1 fruit fly cellular context compared by ENCODE assay signal in genomic region chr3R:30046029-30047001, dm6.
TF ChIP-seq lines count a peak whose summit lies in the region.

RpL32 (minus strand) TSS chr3R:30046161.
CG7943 (plus strand) TSS chr3R:30046470.

TF ChIP-seq in whole organism, embryonic, 481 proteins besides CTCF, POLR2A, EP300 and RAD21 (continued from another document and continues in another):
- TF ChIP-seq CG32532 (GFP tag; IDR thresholded peaks at IDR 0.05; lab: Robert Waterston, UW) (peak; percentile 96), Fer1 (GFP tag; optimal IDR thresholded peaks at IDR 0.05; lab: Kevin White, UChicago) (peak; percentile 95), toy (GFP tag; IDR thresholded peaks at IDR 0.05; lab: Robert Waterston, UW) (peak; percentile 87), dimm (GFP tag; IDR thresholded peaks at IDR 0.05; lab: Robert Waterston, UW) (peak; percentile 86), CG11560 (tag; IDR thresholded peaks at IDR 0.05; lab: Robert Waterston, UW) (peak; percentile 84), pros (GFP tag; optimal IDR thresholded peaks at IDR 0.05; lab: Kevin White, UChicago) (peak; percentile 54), bsh (GFP tag; optimal IDR thresholded peaks at IDR 0.05; lab: Kevin White, UChicago) (peak in 1 of 2 experiments; percentile 84), Poxn (GFP tag; IDR thresholded peaks at IDR 0.05; lab: Robert Waterston, UW) (peak; percentile 85), CG1603 (tag; optimal IDR thresholded peaks at IDR 0.05; lab: Kevin White, UChicago) (peak; percentile 96), Sry-δ (GFP tag; optimal IDR thresholded peaks at IDR 0.05; lab: Kevin White, UChicago) (peak; percentile 100), CG32772 (GFP tag; IDR thresholded peaks at IDR 0.05; lab: Robert Waterston, UW) (peak; percentile 94), Blimp-1 (GFP tag; optimal IDR thresholded peaks at IDR 0.05; lab: Kevin White, UChicago) (peak; percentile 88), Scr (GFP tag; IDR thresholded peaks at IDR 0.05; lab: Robert Waterston, UW; ENCODE audit: partially characterized antibody) (peak; percentile 100), onecut (GFP tag; IDR thresholded peaks at IDR 0.05; lab: Robert Waterston, UW) (peak; percentile 90), Chrac-16 (GFP tag; optimal IDR thresholded peaks at IDR 0.05; lab: Kevin White, UChicago) (peak; percentile 81), tap (tag; optimal IDR thresholded peaks at IDR 0.05; lab: Kevin White, UChicago) (peak; percentile 89), dm (GFP tag; optimal IDR thresholded peaks at IDR 0.05; lab: Kevin White, UChicago) (peak; percentile 97), ara (GFP tag; IDR thresholded peaks at IDR 0.05; lab: Robert Waterston, UW) (peak; percentile 90), sna (GFP tag; IDR thresholded peaks at IDR 0.05; lab: Robert Waterston, UW; ENCODE audit: partially characterized antibody) (peak; percentile 100), CG6272 (GFP tag; IDR thresholded peaks at IDR 0.05; lab: Robert Waterston, UW) (peak; percentile 95), bowl (GFP tag; IDR thresholded peaks at IDR 0.05; lab: Robert Waterston, UW) (peak; percentile 89), CG15514 (GFP tag; optimal IDR thresholded peaks at IDR 0.05; lab: Kevin White, UChicago) (peak; percentile 94), Hmx (GFP tag; optimal IDR thresholded peaks at IDR 0.05; lab: Kevin White, UChicago) (peak; percentile 86), ewg (GFP tag; optimal IDR thresholded peaks at IDR 0.05; lab: Kevin White, UChicago) (peak; percentile 80), CG2199 (GFP tag; IDR thresholded peaks at IDR 0.05; lab: Robert Waterston, UW) (peak; percentile 79; the same call in 2 of the 3 replicates), slou (GFP tag; optimal IDR thresholded peaks at IDR 0.05; lab: Kevin White, UChicago) (peak; percentile 95), Sry-β (GFP tag; optimal IDR thresholded peaks at IDR 0.05; lab: Kevin White, UChicago) (peak; percentile 78), CG18764 (GFP tag; optimal IDR thresholded peaks at IDR 0.05; lab: Kevin White, UChicago) (peak; percentile 94), CG7745 (tag; optimal IDR thresholded peaks at IDR 0.05; lab: Kevin White, UChicago) (no peak), C15 (GFP tag; IDR thresholded peaks at IDR 0.05; lab: Robert Waterston, UW) (peak; percentile 94), bbx (GFP tag; IDR thresholded peaks at IDR 0.05; lab: Robert Waterston, UW; ENCODE audit: partially characterized antibody) (peak; percentile 100), hkb (optimal IDR thresholded peaks at IDR 0.05; lab: Kevin White, UChicago) (peak; percentile 62), hkb (GFP tag; IDR thresholded peaks at IDR 0.05; lab: Robert Waterston, UW) (peak; percentile 96), Hsf (GFP tag; optimal IDR thresholded peaks at IDR 0.05; lab: Kevin White, UChicago) (peak; percentile 93), CG8089 (GFP tag; optimal IDR thresholded peaks at IDR 0.05; lab: Kevin White, UChicago) (peak; percentile 91), shn (GFP tag; optimal IDR thresholded peaks at IDR 0.05; lab: Kevin White, UChicago) (peak; percentile 95), CG2712 (tag; optimal IDR thresholded peaks at IDR 0.05; lab: Kevin White, UChicago) (peak; percentile 92), Hr51 (GFP tag; optimal IDR thresholded peaks at IDR 0.05; lab: Kevin White, UChicago) (peak; percentile 84 to 94), Tbp (GFP tag; optimal IDR thresholded peaks at IDR 0.05; lab: Kevin White, UChicago) (no peak), CG10321 (GFP tag; IDR thresholded peaks at IDR 0.05; lab: Robert Waterston, UW) (peak; percentile 68), klu (GFP tag; IDR thresholded peaks at IDR 0.05; lab: Robert Waterston, UW) (peak; percentile 88), CG1529 (GFP tag; optimal IDR thresholded peaks at IDR 0.05; lab: Kevin White, UChicago) (peak; percentile 71), fd102C (GFP tag; optimal IDR thresholded peaks at IDR 0.05; lab: Kevin White, UChicago) (peak; percentile 81), CG17328 (GFP tag; IDR thresholded peaks at IDR 0.05; lab: Robert Waterston, UW) (peak; percentile 92), ro (GFP tag; IDR thresholded peaks at IDR 0.05; lab: Robert Waterston, UW) (peak; percentile 87), ttk (GFP tag; IDR thresholded peaks at IDR 0.05; lab: Robert Waterston, UW) (peak; percentile 88), unpg (GFP tag; optimal IDR thresholded peaks at IDR 0.05; lab: Kevin White, UChicago) (peak; percentile 91), jumu (GFP tag; optimal IDR thresholded peaks at IDR 0.05; lab: Kevin White, UChicago) (peak; percentile 97), Bdp1 (GFP tag; optimal IDR thresholded peaks at IDR 0.05; lab: Kevin White, UChicago) (peak; percentile 80), CG13287 (GFP tag; IDR thresholded peaks at IDR 0.05; lab: Robert Waterston, UW; ENCODE audit: partially characterized antibody) (peak; percentile 100), exex (tag; optimal IDR thresholded peaks at IDR 0.05; lab: Kevin White, UChicago) (peak; percentile 52), CG8388 (GFP tag; optimal IDR thresholded peaks at IDR 0.05; lab: Kevin White, UChicago) (peak; percentile 82), Sox100B (GFP tag; optimal IDR thresholded peaks at IDR 0.05; lab: Kevin White, UChicago) (peak; percentile 92), CG7839 (tag; optimal IDR thresholded peaks at IDR 0.05; lab: Kevin White, UChicago) (peak; percentile 85), D19B (GFP tag; optimal IDR thresholded peaks at IDR 0.05; lab: Kevin White, UChicago) (peak; percentile 85), CG6683 (GFP tag; optimal IDR thresholded peaks at IDR 0.05; lab: Kevin White, UChicago) (peak; percentile 84), Gsc (GFP tag; IDR thresholded peaks at IDR 0.05; lab: Robert Waterston, UW) (peak; percentile 85), Ravus (GFP tag; IDR thresholded peaks at IDR 0.05; lab: Robert Waterston, UW) (peak; percentile 78), CG11696 (GFP tag; IDR thresholded peaks at IDR 0.05; lab: Robert Waterston, UW) (peak; percentile 83), insv (GFP tag; optimal IDR thresholded peaks at IDR 0.05; lab: Kevin White, UChicago) (peak in 1 of 2 experiments; percentile 74), CG10654 (GFP tag; optimal IDR thresholded peaks at IDR 0.05; lab: Kevin White, UChicago) (peak; percentile 95), luna (GFP tag; optimal IDR thresholded peaks at IDR 0.05; lab: Kevin White, UChicago) (peak; percentile 96), ATbp (GFP tag; optimal IDR thresholded peaks at IDR 0.05; lab: Kevin White, UChicago) (peak; percentile 83), CG7987 (GFP tag; optimal IDR thresholded peaks at IDR 0.05; lab: Kevin White, UChicago) (peak; percentile 98), ap (GFP tag; IDR thresholded peaks at IDR 0.05; lab: Robert Waterston, UW) (peak; percentile 92), TFAM (GFP tag; optimal IDR thresholded peaks at IDR 0.05; lab: Kevin White, UChicago) (peak; percentile 85), CG10543 (GFP tag; optimal IDR thresholded peaks at IDR 0.05; lab: Kevin White, UChicago) (peak; percentile 97), tgo (GFP tag; IDR thresholded peaks at IDR 0.05; lab: Robert Waterston, UW) (peak; percentile 93), Meics (GFP tag; optimal IDR thresholded peaks at IDR 0.05; lab: Kevin White, UChicago) (peak; percentile 97), MESR4 (GFP tag; optimal IDR thresholded peaks at IDR 0.05; lab: Kevin White, UChicago) (peak; percentile 93), CG12071 (GFP tag; optimal IDR thresholded peaks at IDR 0.05; lab: Kevin White, UChicago) (peak; percentile 94), Lhr (GFP tag; optimal IDR thresholded peaks at IDR 0.05; lab: Kevin White, UChicago) (peak; percentile 64), HHEX (GFP tag; optimal IDR thresholded peaks at IDR 0.05; lab: Kevin White, UChicago) (peak; percentile 95), CG11093 (GFP tag; IDR thresholded peaks at IDR 0.05; lab: Robert Waterston, UW) (peak; percentile 87), Trl (optimal IDR thresholded peaks at IDR 0.05; lab: Kevin White, UChicago) (no peak), Trl (GFP tag; optimal IDR thresholded peaks at IDR 0.05; lab: Kevin White, UChicago) (peak; percentile 98), Lim3 (GFP tag; IDR thresholded peaks at IDR 0.05; lab: Robert Waterston, UW) (peak; percentile 83), CG9215 (GFP tag; IDR thresholded peaks at IDR 0.05; lab: Robert Waterston, UW) (peak; percentile 92), Opbp (GFP tag; IDR thresholded peaks at IDR 0.05; lab: Robert Waterston, UW; ENCODE audit: partially characterized antibody) (peak; percentile 100), HLH54F (GFP tag; optimal IDR thresholded peaks at IDR 0.05; lab: Kevin White, UChicago) (peak; percentile 90), ssp (GFP tag; IDR thresholded peaks at IDR 0.05; lab: Robert Waterston, UW) (peak; percentile 91), CG11723 (GFP tag; optimal IDR thresholded peaks at IDR 0.05; lab: Kevin White, UChicago) (peak; percentile 87), chm (GFP tag; IDR thresholded peaks at IDR 0.05; lab: Robert Waterston, UW) (peak; percentile 97), CG3065 (GFP tag; optimal IDR thresholded peaks at IDR 0.05; lab: Kevin White, UChicago) (peak; percentile 74), Fer3 (tag; optimal IDR thresholded peaks at IDR 0.05; lab: Kevin White, UChicago) (peak; percentile 95), kah (GFP tag; optimal IDR thresholded peaks at IDR 0.05; lab: Kevin White, UChicago) (peak; percentile 72), cg (GFP tag; optimal IDR thresholded peaks at IDR 0.05; lab: Kevin White, UChicago) (no peak), so (GFP tag; IDR thresholded peaks at IDR 0.05; lab: Robert Waterston, UW) (peak; percentile 98), wor (GFP tag; IDR thresholded peaks at IDR 0.05; lab: Robert Waterston, UW) (peak; percentile 82), nerfin-1 (tag; optimal IDR thresholded peaks at IDR 0.05; lab: Kevin White, UChicago) (peak; percentile 87), NFAT (GFP tag; IDR thresholded peaks at IDR 0.05; lab: Robert Waterston, UW) (no peak; the same call in 1 of the 2 replicates), dpn (GFP tag; optimal IDR thresholded peaks at IDR 0.05; lab: Kevin White, UChicago) (peak; percentile 83 to 98), Side (GFP tag; optimal IDR thresholded peaks at IDR 0.05; lab: Kevin White, UChicago) (peak; percentile 97), CG15269 (tag; optimal IDR thresholded peaks at IDR 0.05; lab: Kevin White, UChicago) (peak; percentile 82), Hey (tag; optimal IDR thresholded peaks at IDR 0.05; lab: Kevin White, UChicago) (peak; percentile 89), zf30C (GFP tag; optimal IDR thresholded peaks at IDR 0.05; lab: Kevin White, UChicago) (no peak), vfl (GFP tag; optimal IDR thresholded peaks at IDR 0.05; lab: Kevin White, UChicago) (peak; percentile 94), slp2 (GFP tag; optimal IDR thresholded peaks at IDR 0.05; lab: Kevin White, UChicago) (peak; percentile 93), jigr1 (GFP tag; IDR thresholded peaks at IDR 0.05; lab: Robert Waterston, UW) (peak; percentile 83), Dfd (GFP tag; optimal IDR thresholded peaks at IDR 0.05; lab: Kevin White, UChicago) (no peak), CG14710 (tag; optimal IDR thresholded peaks at IDR 0.05; lab: Kevin White, UChicago) (peak; percentile 96), sc (optimal IDR thresholded peaks at IDR 0.05; lab: Kevin White, UChicago) (no peak), sc (GFP tag; optimal IDR thresholded peaks at IDR 0.05; lab: Kevin White, UChicago) (peak; percentile 75), Sin3A (optimal IDR thresholded peaks at IDR 0.05; lab: Kevin White, UChicago) (peak; percentile 98), nom (GFP tag; optimal IDR thresholded peaks at IDR 0.05; lab: Kevin White, UChicago) (peak; percentile 85), Dbx (GFP tag; IDR thresholded peaks at IDR 0.05; lab: Robert Waterston, UW) (peak; percentile 98), vnd (GFP tag; IDR thresholded peaks at IDR 0.05; lab: Robert Waterston, UW; ENCODE audit: partially characterized antibody) (peak; percentile 100), Rx (GFP tag; IDR thresholded peaks at IDR 0.05; lab: Robert Waterston, UW) (peak; percentile 93), wek (GFP tag; optimal IDR thresholded peaks at IDR 0.05; lab: Kevin White, UChicago) (peak; percentile 82), CG9609 (GFP tag; optimal IDR thresholded peaks at IDR 0.05; lab: Kevin White, UChicago) (peak; percentile 91), p53 (GFP tag; optimal IDR thresholded peaks at IDR 0.05; lab: Kevin White, UChicago) (peak; percentile 94), ato (GFP tag; IDR thresholded peaks at IDR 0.05; lab: Robert Waterston, UW; ENCODE audit: partially characterized antibody) (peak; percentile 100), Lpt (GFP tag; optimal IDR thresholded peaks at IDR 0.05; lab: Kevin White, UChicago) (no peak), pho (GFP tag; optimal IDR thresholded peaks at IDR 0.05; lab: Kevin White, UChicago) (peak; percentile 93), Dek (tag; optimal IDR thresholded peaks at IDR 0.05; lab: Kevin White, UChicago) (peak; percentile 90), repo (GFP tag; optimal IDR thresholded peaks at IDR 0.05; lab: Kevin White, UChicago) (peak; percentile 96), CG3995 (GFP tag; optimal IDR thresholded peaks at IDR 0.05; lab: Kevin White, UChicago) (peak; percentile 85), CG17361 (GFP tag; IDR thresholded peaks at IDR 0.05; lab: Robert Waterston, UW) (peak; percentile 96), bcd (GFP tag; optimal IDR thresholded peaks at IDR 0.05; lab: Kevin White, UChicago) (peak; percentile 97), CG8924 (tag; optimal IDR thresholded peaks at IDR 0.05; lab: Kevin White, UChicago) (peak; percentile 91), Camta (GFP tag; optimal IDR thresholded peaks at IDR 0.05; lab: Kevin White, UChicago) (peak; percentile 98), CG3407 (GFP tag; optimal IDR thresholded peaks at IDR 0.05; lab: Kevin White, UChicago) (peak; percentile 81), CG9797 (GFP tag; optimal IDR thresholded peaks at IDR 0.05; lab: Kevin White, UChicago) (peak; percentile 79), grn (GFP tag; optimal IDR thresholded peaks at IDR 0.05; lab: Kevin White, UChicago) (peak; percentile 80), CG12659 (GFP tag; optimal IDR thresholded peaks at IDR 0.05; lab: Kevin White, UChicago) (peak; percentile 94), chn (GFP tag; optimal IDR thresholded peaks at IDR 0.05; lab: Kevin White, UChicago) (peak; percentile 90), fd96Cb (tag; optimal IDR thresholded peaks at IDR 0.05; lab: Kevin White, UChicago) (peak; percentile 88), CG30020 (tag; optimal IDR thresholded peaks at IDR 0.05; lab: Kevin White, UChicago) (peak; percentile 88), Doc3 (GFP tag; IDR thresholded peaks at IDR 0.05; lab: Robert Waterston, UW; ENCODE audit: partially characterized antibody) (peak; percentile 100), stc (GFP tag; IDR thresholded peaks at IDR 0.05; lab: Robert Waterston, UW) (peak; percentile 95), sr (GFP tag; IDR thresholded peaks at IDR 0.05; lab: Robert Waterston, UW) (peak; percentile 89)
